Worm (Caenorhabditis elegans): ENCODE results near the gene asp-17.

DNA sequence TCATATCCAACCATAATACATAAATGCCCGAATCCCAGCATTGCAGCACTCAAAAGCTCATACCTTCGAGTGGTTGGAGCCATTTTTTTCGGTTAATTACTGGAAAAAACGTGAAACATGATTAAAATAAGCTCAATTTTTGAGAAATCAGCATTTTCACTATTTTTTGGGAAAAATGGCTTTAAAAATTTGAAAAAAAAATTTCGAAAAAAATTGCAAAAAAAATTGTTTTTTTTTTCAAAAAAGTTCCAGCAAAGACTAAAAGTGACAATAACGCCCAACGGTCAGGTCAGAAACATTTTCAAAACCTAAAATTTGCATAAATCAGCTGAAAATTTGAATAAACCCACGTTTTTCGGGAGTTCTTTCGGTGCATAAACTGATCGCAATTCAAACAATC lies 12.4 kb downstream of the asp-17 start, which contains the start of gene Y39B6A.29:
- TF ChIP-seq ztf-11 (tag; optimal IDR thresholded peaks at IDR 0.05), result no peak
- TF ChIP-seq unc-55 (GFP tag; optimal IDR thresholded peaks at IDR 0.05), result no peak
- TF ChIP-seq nhr-77 (tag; optimal IDR thresholded peaks at IDR 0.05), result no peak
